Worm (Caenorhabditis elegans): Measurements from ENCODE around the gene F54C9.11.

- no peak for TF ChIP-seq klf-2 (GFP tag; conservative IDR thresholded peaks at IDR 0.05)
- TF ChIP-seq tab-1 (GFP tag; IDR thresholded peaks at IDR 0.05): no peak
- TF ChIP-seq flt-1 (GFP tag; IDR thresholded peaks at IDR 0.05): no peak
- TF ChIP-seq ztf-23 (GFP tag; IDR thresholded peaks at IDR 0.05): no peak
- no peak for TF ChIP-seq cog-1 (tag; optimal IDR thresholded peaks at IDR 0.05)
- no peak for TF ChIP-seq med-1 (GFP tag; optimal IDR thresholded peaks at IDR 0.05; ENCODE audit: insufficient read depth)
- TF ChIP-seq ztf-29 (GFP tag; IDR thresholded peaks at IDR 0.05): no peak
- no peak for TF ChIP-seq ref-1 (GFP tag; conservative IDR thresholded peaks at IDR 0.05)
These were observed 37.0 kb upstream of the F54C9.11 start, which contains the start of gene T22C8.3 for ce11 chrII:8621883-8622282.

Measured in whole organism, midembryonic.